Fruit fly (Drosophila melanogaster) whole organism, embryonic: ENCODE data around the gene Gmap.

Source experiments
- Awh ChIP-seq: fragments of 200-800 bp; sonication (Bioruptor generic); IDR thresholded peaks from 2 replicates; pipeline ENCODE4, ENCODE4 v1.3.6; 2022; ENCODE audit warnings: missing biosample characterization, missing genetic modification characterization
- CG10979 ChIP-seq: fragments of 200-800 bp; sonication (Bioruptor generic); optimal IDR thresholded peaks from 2 replicates; lab custom pipeline; 2018; ENCODE audit warnings: missing biosample characterization, mild to moderate bottlenecking, missing genetic modification characterization, moderate library complexity
- CG11398 ChIP-seq: fragments of 200-800 bp; sonication (Bioruptor generic); optimal IDR thresholded peaks from 2 replicates; lab custom pipeline; 2016; ENCODE audit warnings: missing biosample characterization, missing genetic modification characterization
- CG11504 ChIP-seq: fragments of 200-800 bp; sonication (Bioruptor generic); optimal IDR thresholded peaks from 3 replicates; lab custom pipeline; 2019; ENCODE audit warnings: missing biosample characterization, mild to moderate bottlenecking, missing genetic modification characterization, moderate library complexity
- CG11696 ChIP-seq: fragments of 200-800 bp; sonication (Bioruptor generic); IDR thresholded peaks from 2 replicates; pipeline ENCODE4 v1.3.6; 2022; ENCODE audit warnings: missing biosample characterization, missing genetic modification characterization
- CG12155 ChIP-seq: fragments of 200-800 bp; sonication (Bioruptor generic); optimal IDR thresholded peaks from 3 replicates; lab custom pipeline; 2016; ENCODE audit warnings: missing biosample characterization, missing genetic modification characterization
- CG12236 ChIP-seq: fragments of 200-800 bp; sonication (Bioruptor generic); optimal IDR thresholded peaks from 2 replicates; lab custom pipeline; 2016; ENCODE audit warnings: missing biosample characterization, missing genetic modification characterization
- CG12769 ChIP-seq: fragments of 200-800 bp; sonication (Bioruptor generic); optimal IDR thresholded peaks from 2 replicates; lab custom pipeline; 2019; ENCODE audit warnings: missing biosample characterization, mild to moderate bottlenecking, missing genetic modification characterization, moderate library complexity
- CG14014 ChIP-seq: fragments of 200-800 bp; sonication (Bioruptor generic); IDR thresholded peaks from 2 replicates; pipeline ENCODE4 v1.3.6; 2022; ENCODE audit warnings: missing biosample characterization, missing genetic modification characterization
- CG14965 ChIP-seq: fragments of 200-800 bp; sonication (Bioruptor generic); optimal IDR thresholded peaks from 2 replicates; lab custom pipeline; 2016; ENCODE audit warnings: missing biosample characterization, missing genetic modification characterization, borderline replicate concordance
- CG1602 ChIP-seq: fragments of 200-800 bp; sonication (Bioruptor generic); optimal IDR thresholded peaks from 3 replicates; lab custom pipeline; 2016; ENCODE audit warnings: missing biosample characterization, missing genetic modification characterization
- CG2712 ChIP-seq: fragments of 200-800 bp; optimal IDR thresholded peaks from 3 replicates; lab custom pipeline; 2019; ENCODE audit warnings: missing biosample characterization, mild to moderate bottlenecking, missing genetic modification characterization, moderate library complexity
- CG31224 ChIP-seq: fragments of 200-800 bp; sonication (Bioruptor generic); IDR thresholded peaks from 2 replicates; pipeline ENCODE4 v1.3.6; 2022; ENCODE audit warnings: missing biosample characterization, missing genetic modification characterization
- CG3726 ChIP-seq: fragments of 200-800 bp; sonication (Bioruptor generic); IDR thresholded peaks from 3 replicates; pipeline ENCODE4, ENCODE4 v1.3.6; 2022; ENCODE audit warnings: missing biosample characterization, missing genetic modification characterization
- CG4282 ChIP-seq: fragments of 200-800 bp; sonication (Bioruptor generic); optimal IDR thresholded peaks from 2 replicates; lab custom pipeline; 2016; ENCODE audit warnings: missing biosample characterization, missing genetic modification characterization
- CG4360 ChIP-seq: fragments of 200-800 bp; sonication (Bioruptor generic); IDR thresholded peaks from 2 replicates; pipeline ENCODE4 v1.3.6; 2022; ENCODE audit warnings: missing biosample characterization, missing genetic modification characterization
- CG6791 ChIP-seq: fragments of 200-800 bp; sonication (Bioruptor generic); IDR thresholded peaks from 3 replicates; pipeline ENCODE4 v1.3.6; 2022; ENCODE audit warnings: missing biosample characterization, missing genetic modification characterization; ENCODE audit not compliant: partially characterized antibody
- CG7556 ChIP-seq: fragments of 200-800 bp; sonication (Bioruptor generic); optimal IDR thresholded peaks from 2 replicates; lab custom pipeline; 2017; ENCODE audit warnings: missing biosample characterization, mild to moderate bottlenecking, missing genetic modification characterization
- CG7987 ChIP-seq: fragments of 200-800 bp; sonication (Bioruptor generic); optimal IDR thresholded peaks from 2 replicates; lab custom pipeline; 2018; ENCODE audit warnings: missing biosample characterization, mild to moderate bottlenecking, missing genetic modification characterization, moderate library complexity
- CG8388 ChIP-seq: fragments of 200-800 bp; sonication (Bioruptor generic); optimal IDR thresholded peaks from 2 replicates; lab custom pipeline; 2019; ENCODE audit warnings: missing biosample characterization, mild to moderate bottlenecking, missing genetic modification characterization, moderate library complexity
- Dll ChIP-seq: fragments of 200-800 bp; sonication (Bioruptor generic); IDR thresholded peaks from 4 replicates; pipeline ENCODE4 v1.3.6; 2022; ENCODE audit warnings: missing biosample characterization, missing genetic modification characterization; ENCODE audit not compliant: partially characterized antibody
- Doc2 ChIP-seq: fragments of 200-800 bp; sonication (Bioruptor generic); IDR thresholded peaks from 2 replicates; pipeline ENCODE4 v1.3.6; 2022; ENCODE audit warnings: missing biosample characterization, missing genetic modification characterization
- Doc3 ChIP-seq: fragments of 200-800 bp; sonication (Bioruptor generic); IDR thresholded peaks from 3 replicates; pipeline ENCODE4 v1.3.6; 2022; ENCODE audit warnings: missing biosample characterization, missing genetic modification characterization; ENCODE audit not compliant: partially characterized antibody
- Dp ChIP-seq: fragments of 200-800 bp; sonication (Bioruptor generic); optimal IDR thresholded peaks from 2 replicates; lab custom pipeline; 2018; ENCODE audit warnings: missing biosample characterization, mild to moderate bottlenecking, missing genetic modification characterization, moderate library complexity
- Elba2 ChIP-seq: fragments of 200-800 bp; sonication (Bioruptor generic); optimal IDR thresholded peaks from 3 replicates; lab custom pipeline; 2016; ENCODE audit warnings: missing biosample characterization, missing genetic modification characterization
- Fer1 ChIP-seq: fragments of 200-800 bp; sonication (Bioruptor generic); optimal IDR thresholded peaks from 2 replicates; lab custom pipeline; 2017; ENCODE audit warnings: missing biosample characterization, mild to moderate bottlenecking, missing genetic modification characterization
- HLH54F ChIP-seq: fragments of 200-800 bp; sonication (Bioruptor generic); optimal IDR thresholded peaks from 3 replicates; lab custom pipeline; 2016; ENCODE audit warnings: missing biosample characterization, missing genetic modification characterization
- Hand ChIP-seq: fragments of 200-800 bp; sonication (Bioruptor generic); optimal IDR thresholded peaks from 2 replicates; lab custom pipeline; 2017; ENCODE audit warnings: mild to moderate bottlenecking, missing biosample characterization, missing genetic modification reagents, missing genetic modification characterization
- Hr51 ChIP-seq, 2 experiments: fragments of 200-800 bp; sonication (Bioruptor generic); optimal IDR thresholded peaks; 2 replicates in 1 of 2; 3 replicates in 1 of 2; lab custom pipeline; 2016 to 2018; ENCODE audit warnings: missing biosample characterization in 2 of 2, missing genetic modification characterization in 2 of 2, mild to moderate bottlenecking in 1 of 2, moderate library complexity in 1 of 2
- Mad ChIP-seq: fragments of 200-800 bp; sonication (Bioruptor generic); optimal IDR thresholded peaks from 2 replicates; lab custom pipeline; 2016; ENCODE audit warnings: missing biosample characterization, missing genetic modification characterization
- Nf-YA ChIP-seq: fragments of 200-800 bp; sonication (Bioruptor generic); IDR thresholded peaks from 2 replicates; pipeline ENCODE4 v1.3.6; 2022; ENCODE audit warnings: missing biosample characterization, missing genetic modification characterization
- Nf-YB ChIP-seq: fragments of 200-800 bp; sonication (Bioruptor generic); optimal IDR thresholded peaks from 3 replicates; lab custom pipeline; 2019; ENCODE audit warnings: missing biosample characterization, mild to moderate bottlenecking, missing genetic modification characterization, moderate library complexity
- Rx ChIP-seq: fragments of 200-800 bp; sonication (Bioruptor generic); IDR thresholded peaks from 2 replicates; pipeline ENCODE4 v1.3.6; 2022; ENCODE audit warnings: missing biosample characterization, missing genetic modification characterization
- Side ChIP-seq: fragments of 200-800 bp; sonication (Bioruptor generic); optimal IDR thresholded peaks from 2 replicates; lab custom pipeline; 2016; ENCODE audit warnings: missing biosample characterization, missing genetic modification characterization
- Sin3A ChIP-seq: fragments of >200 bp; optimal IDR thresholded peaks from 2 replicates; lab custom pipeline; 2018
- ac ChIP-seq: fragments of 200-800 bp; sonication (Bioruptor generic); optimal IDR thresholded peaks from 3 replicates; lab custom pipeline; 2017; ENCODE audit warnings: missing biosample characterization, mild to moderate bottlenecking, missing genetic modification characterization
- aop ChIP-seq: fragments of 200-800 bp; sonication (Bioruptor generic); IDR thresholded peaks from 2 replicates; pipeline ENCODE4 v1.3.6; 2022; ENCODE audit warnings: missing biosample characterization, missing genetic modification characterization
- cg ChIP-seq: fragments of 200-800 bp; sonication (Bioruptor generic); optimal IDR thresholded peaks from 3 replicates; lab custom pipeline; 2019; ENCODE audit warnings: missing biosample characterization, mild to moderate bottlenecking, missing genetic modification characterization, moderate library complexity
- dmrt99B ChIP-seq: fragments of 200-800 bp; sonication (Bioruptor generic); optimal IDR thresholded peaks from 2 replicates; lab custom pipeline; 2018; ENCODE audit warnings: missing biosample characterization, mild to moderate bottlenecking, missing genetic modification characterization, moderate library complexity
- dysf ChIP-seq: fragments of 200-800 bp; sonication (Bioruptor generic); IDR thresholded peaks from 3 replicates; pipeline ENCODE4 v1.3.6; 2022; ENCODE audit warnings: missing biosample characterization, missing genetic modification characterization
- eve ChIP-seq, 2 experiments: fragments of >200 bp; optimal IDR thresholded peaks; 2 replicates each; lab custom pipeline; 2017; ENCODE audit warnings: missing biosample characterization in 2 of 2, missing genetic modification characterization in 2 of 2
- grau ChIP-seq: fragments of 200-800 bp; optimal IDR thresholded peaks from 3 replicates; lab custom pipeline; 2019; ENCODE audit warnings: missing biosample characterization, mild to moderate bottlenecking, missing genetic modification characterization, moderate library complexity
- gsb ChIP-seq: fragments of 200-800 bp; sonication (Bioruptor generic); IDR thresholded peaks from 2 replicates; pipeline ENCODE4 v1.3.6; 2022; ENCODE audit warnings: missing biosample characterization, missing genetic modification characterization
- ken ChIP-seq: fragments of 200-800 bp; sonication (Bioruptor generic); IDR thresholded peaks from 3 replicates; pipeline ENCODE4 v1.3.6; 2022; ENCODE audit warnings: missing biosample characterization, missing genetic modification characterization
- lab ChIP-seq: fragments of 200-800 bp; sonication (Bioruptor generic); optimal IDR thresholded peaks from 3 replicates; lab custom pipeline; 2017; ENCODE audit warnings: missing biosample characterization, missing genetic modification characterization, mild to moderate bottlenecking, moderate library complexity, missing genetic modification reagents
- p53 ChIP-seq: fragments of 200-800 bp; sonication (Bioruptor generic); optimal IDR thresholded peaks from 2 replicates; lab custom pipeline; 2016; ENCODE audit warnings: missing biosample characterization, missing genetic modification characterization
- phol ChIP-seq: fragments of 200-800 bp; sonication (Bioruptor generic); optimal IDR thresholded peaks from 3 replicates; lab custom pipeline; 2018; ENCODE audit warnings: missing biosample characterization, mild to moderate bottlenecking, missing genetic modification characterization, moderate library complexity
- pzg ChIP-seq: fragments of 200-800 bp; sonication (Bioruptor generic); optimal IDR thresholded peaks from 3 replicates; lab custom pipeline; 2018; ENCODE audit warnings: missing biosample characterization, mild to moderate bottlenecking, missing genetic modification characterization, moderate library complexity
- rib ChIP-seq: fragments of 200-800 bp; sonication (Bioruptor generic); IDR thresholded peaks from 2 replicates; pipeline ENCODE4 v1.3.6; 2022; ENCODE audit warnings: missing biosample characterization, missing genetic modification characterization
- slbo ChIP-seq: fragments of 200-800 bp; sonication (Bioruptor generic); IDR thresholded peaks from 2 replicates; pipeline ENCODE4 v1.3.6; 2022; ENCODE audit warnings: missing biosample characterization, missing genetic modification characterization
- tio ChIP-seq: fragments of 200-800 bp; sonication (Bioruptor generic); optimal IDR thresholded peaks from 2 replicates; lab custom pipeline; 2017; ENCODE audit warnings: missing biosample characterization, missing genetic modification characterization, inconsistent platforms
- unpg ChIP-seq: fragments of 200-800 bp; sonication (Bioruptor generic); optimal IDR thresholded peaks from 3 replicates; lab custom pipeline; 2018; ENCODE audit warnings: missing biosample characterization, mild to moderate bottlenecking, missing genetic modification characterization, moderate library complexity

Gene Gmap

DNA sequence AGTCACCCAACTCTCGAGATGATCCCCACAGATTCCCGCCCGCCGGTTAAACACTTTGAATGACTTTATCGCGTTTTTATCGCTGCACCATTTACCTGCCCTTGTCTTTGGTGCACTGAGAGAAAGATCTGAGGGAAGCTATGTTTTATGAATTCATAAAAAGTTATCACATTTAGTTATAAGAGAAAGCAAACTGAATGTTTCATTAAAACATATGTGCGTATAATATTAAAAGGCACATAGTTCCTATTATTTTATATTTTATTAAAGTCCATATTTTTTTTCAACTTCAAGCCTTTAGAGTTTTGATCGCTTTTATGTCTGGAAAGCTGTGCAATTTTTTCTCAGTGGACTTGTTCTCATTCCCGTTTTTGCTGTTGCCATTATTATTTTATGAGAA is 43.6 kb downstream of the Gmap start (continued):
- TF ChIP-seq Nf-YA (GFP tag; lab: Robert Waterston, UW) = no peak
- TF ChIP-seq CG31224 (GFP tag; lab: Robert Waterston, UW) = no peak
- no peak for TF ChIP-seq HLH54F (GFP tag; lab: Kevin White, UChicago)
- TF ChIP-seq CG7556 (GFP tag; lab: Kevin White, UChicago) = peak; percentile 29
- TF ChIP-seq CG14014 (GFP tag; lab: Robert Waterston, UW) = no peak
- TF ChIP-seq CG6791 (GFP tag; lab: Robert Waterston, UW) = no peak
- TF ChIP-seq CG12155 (GFP tag; lab: Kevin White, UChicago) = no peak
- TF ChIP-seq slbo (GFP tag; lab: Robert Waterston, UW) = peak; percentile 14; the same call in 1 of the 2 replicates
- no peak for TF ChIP-seq ken (GFP tag; lab: Robert Waterston, UW)
- TF ChIP-seq CG1602 (GFP tag; lab: Kevin White, UChicago) = no peak
- TF ChIP-seq Hand (GFP tag; lab: Kevin White, UChicago) = no peak
- no peak for TF ChIP-seq Doc3 (GFP tag; lab: Robert Waterston, UW)
- no peak for TF ChIP-seq Elba2
- TF ChIP-seq CG2712 = peak; percentile 8
- no peak for TF ChIP-seq CG8388 (GFP tag; lab: Kevin White, UChicago)
- peak in 1 of 2 experiments; percentile 38 for TF ChIP-seq Hr51 (GFP tag; optimal IDR thresholded peaks at IDR 0.05; lab: Kevin White, UChicago)
- no peak for TF ChIP-seq CG12236
- no peak for TF ChIP-seq CG11696
- TF ChIP-seq Dp (GFP tag; lab: Kevin White, UChicago) = no peak
- no peak for TF ChIP-seq aop
- TF ChIP-seq grau (tag; lab: Kevin White, UChicago) = peak; percentile 38
- no peak for TF ChIP-seq CG3726
- TF ChIP-seq p53 = no peak
- no peak for TF ChIP-seq CG11398 (GFP tag; lab: Kevin White, UChicago)
- TF ChIP-seq lab (GFP tag; lab: Kevin White, UChicago) = no peak
- TF ChIP-seq Rx (GFP tag; lab: Robert Waterston, UW) = no peak
- TF ChIP-seq CG14965 = no peak
- TF ChIP-seq Mad (GFP tag; lab: Kevin White, UChicago) = no peak
- no peak for TF ChIP-seq Dll
- peak; percentile 3 for TF ChIP-seq tio (GFP tag; lab: Kevin White, UChicago)
- TF ChIP-seq Doc2 = no peak
- no peak for TF ChIP-seq Nf-YB (GFP tag; lab: Kevin White, UChicago)
- TF ChIP-seq Fer1 (GFP tag; lab: Kevin White, UChicago) = no peak
- TF ChIP-seq CG10979 (tag; lab: Kevin White, UChicago) = peak; percentile 8
- no peak for TF ChIP-seq eve (GFP tag; optimal IDR thresholded peaks at IDR 0.05; lab: Kevin White, UChicago)
- TF ChIP-seq CG4282 (GFP tag; lab: Kevin White, UChicago) = no peak
- 0 out of 3 replicates have a peak, but pooled peaks have one; percentile 36 for TF ChIP-seq dysf (GFP tag; lab: Robert Waterston, UW)
- peak; percentile 50 for TF ChIP-seq dmrt99B (tag; lab: Kevin White, UChicago)
- TF ChIP-seq ac (GFP tag; lab: Kevin White, UChicago) = no peak
- no peak for TF ChIP-seq CG7987 (GFP tag; lab: Kevin White, UChicago)
- no peak for TF ChIP-seq pzg
- no peak for TF ChIP-seq cg (GFP tag; lab: Kevin White, UChicago)
- TF ChIP-seq rib = no peak
- TF ChIP-seq Side (GFP tag; lab: Kevin White, UChicago) = no peak
- peak; percentile 25 for TF ChIP-seq phol
- TF ChIP-seq Sin3A = no peak
- TF ChIP-seq gsb (GFP tag; lab: Robert Waterston, UW) = no peak
- no peak for TF ChIP-seq CG4360 (GFP tag; lab: Robert Waterston, UW)
- TF ChIP-seq CG12769 = no peak
- no peak for TF ChIP-seq unpg
- no peak for TF ChIP-seq Awh (GFP tag; lab: Robert Waterston, UW)
- TF ChIP-seq CG11504 (tag; lab: Kevin White, UChicago) = peak; percentile 59
